Worm (Caenorhabditis elegans): ENCODE data around the gene grl-30.

The grl-30 gene

DNA sequence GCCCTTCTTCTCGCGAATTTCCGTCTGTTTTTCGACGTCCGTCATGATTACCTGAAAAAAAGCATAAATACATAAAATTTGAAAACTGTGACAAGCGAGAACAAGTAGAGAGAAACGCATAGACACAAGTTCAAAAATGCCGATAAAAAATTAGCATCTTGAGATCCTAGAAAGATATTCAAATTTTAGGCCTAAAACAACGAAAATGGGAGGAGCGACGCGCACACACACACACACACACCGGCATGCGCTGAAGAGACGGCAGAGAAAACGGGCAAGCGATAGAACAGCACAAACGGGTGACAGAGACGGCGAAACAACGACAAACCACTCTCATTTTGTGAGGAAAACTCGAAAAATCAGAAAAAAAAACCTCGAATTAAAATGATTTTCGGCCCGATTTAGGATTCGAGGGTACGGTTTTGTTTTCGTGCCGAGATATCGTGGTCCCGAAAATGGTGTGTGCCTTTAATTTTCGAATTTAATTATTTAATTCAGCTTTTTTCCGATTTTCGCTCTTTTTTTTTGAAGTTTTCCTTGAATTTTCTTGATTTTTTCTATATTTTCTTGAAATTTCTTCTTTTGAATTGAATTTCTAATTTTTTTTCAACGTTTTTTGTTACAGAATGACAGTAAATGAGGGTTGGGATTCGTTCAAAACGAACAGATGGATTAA is 30.1 kb downstream of the grl-30 start, which contains the start of the genes rpl-11.1 and T22F3.2:
rpl-11.1 (minus strand) TSS at position 51 of the 676 bp plus-strand sequence.
T22F3.2 (plus strand) TSS at position 626 of the 676 bp plus-strand sequence.
- TF ChIP-seq cebp-1 (GFP tag; IDR thresholded peaks at IDR 0.05) = no peak
- TF ChIP-seq cebp-1 (tag; optimal IDR thresholded peaks at IDR 0.05) = peak; percentile 23
- no peak for TF ChIP-seq lin-35 (GFP tag; optimal IDR thresholded peaks at IDR 0.05)
- TF ChIP-seq mel-28 (tag; optimal IDR thresholded peaks at IDR 0.05; ENCODE audit: borderline replicate concordance) = no peak
- TF ChIP-seq athp-1 (tag; optimal IDR thresholded peaks at IDR 0.05) = no peak
- 0 out of 2 replicates have a peak, but pooled peaks have one; percentile 20 for TF ChIP-seq ekl-4 (GFP tag; IDR thresholded peaks at IDR 0.05)
- peak; percentile 47 for TF ChIP-seq lsl-1 (GFP tag; optimal IDR thresholded peaks at IDR 0.05)
- no peak for TF ChIP-seq cebp-2 (GFP tag; IDR thresholded peaks at IDR 0.05)
- no peak for TF ChIP-seq lir-1 (GFP tag; conservative IDR thresholded peaks at IDR 0.05)
- TF ChIP-seq nhr-179 (tag; optimal IDR thresholded peaks at IDR 0.05) = no peak
- no peak for TF ChIP-seq ztf-28 (GFP tag; IDR thresholded peaks at IDR 0.05)
- TF ChIP-seq atf-7 (tag; optimal IDR thresholded peaks at IDR 0.05) = no peak
- TF ChIP-seq hsf-1 (GFP tag; IDR thresholded peaks at IDR 0.05) = no peak
- no peak for TF ChIP-seq F55B11.4 (tag; optimal IDR thresholded peaks at IDR 0.05; ENCODE audit: borderline replicate concordance, insufficient read depth)
- no peak for TF ChIP-seq akir-1 (GFP tag; optimal IDR thresholded peaks at IDR 0.05)
- no peak for TF ChIP-seq madf-3 (GFP tag; IDR thresholded peaks at IDR 0.05)
- TF ChIP-seq hlh-26 (GFP tag; conservative IDR thresholded peaks at IDR 0.05) = no peak
- TF ChIP-seq F33H1.4 (GFP tag; IDR thresholded peaks at IDR 0.05) = peak; percentile 19; the same call in 1 of the 2 replicates
- no peak for TF ChIP-seq F57C9.4 (tag; optimal IDR thresholded peaks at IDR 0.05)
- no peak for TF ChIP-seq let-607 (tag; optimal IDR thresholded peaks at IDR 0.05)
- TF ChIP-seq attf-5 (GFP tag; optimal IDR thresholded peaks at IDR 0.05) = peak; percentile 41
- no peak for TF ChIP-seq nfya-2 (GFP tag; IDR thresholded peaks at IDR 0.05)
- no peak for TF ChIP-seq F57A8.1 (GFP tag; optimal IDR thresholded peaks at IDR 0.05)
- no peak for TF ChIP-seq ZK185.1 (tag; optimal IDR thresholded peaks at IDR 0.05; ENCODE audit: poor library complexity, severe bottlenecking)
- no peak for TF ChIP-seq F37B4.10 (GFP tag; IDR thresholded peaks at IDR 0.05)
- TF ChIP-seq ztf-3 (GFP tag; optimal IDR thresholded peaks at IDR 0.05) = no peak
- peak; percentile 91 for TF ChIP-seq hmg-1.2 (GFP tag; IDR thresholded peaks at IDR 0.05)
- TF ChIP-seq madf-6 (GFP tag; IDR thresholded peaks at IDR 0.05) = peak; percentile 9; the same call in 1 of the 2 replicates
- TF ChIP-seq rec-8 (tag; optimal IDR thresholded peaks at IDR 0.05) = no peak
- TF ChIP-seq attf-6 (GFP tag; IDR thresholded peaks at IDR 0.05) = no peak
- no peak for TF ChIP-seq T07F8.4 (tag; optimal IDR thresholded peaks at IDR 0.05)
- TF ChIP-seq lin-40 (tag; optimal IDR thresholded peaks at IDR 0.05) = no peak
- TF ChIP-seq nfyb-1 (GFP tag; IDR thresholded peaks at IDR 0.05) = 0 out of 2 replicates have a peak, but pooled peaks have one; percentile 17
- TF ChIP-seq gei-17 (GFP tag; optimal IDR thresholded peaks at IDR 0.05) = no peak
- TF ChIP-seq unc-62 (GFP tag; optimal IDR thresholded peaks at IDR 0.05) = no peak
- TF ChIP-seq F52B5.7 (tag; optimal IDR thresholded peaks at IDR 0.05) = no peak
- no peak for TF ChIP-seq Y95B8A.8 (GFP tag; IDR thresholded peaks at IDR 0.05)
- TF ChIP-seq F39B2.1 (GFP tag; IDR thresholded peaks at IDR 0.05) = no peak

DNA sequence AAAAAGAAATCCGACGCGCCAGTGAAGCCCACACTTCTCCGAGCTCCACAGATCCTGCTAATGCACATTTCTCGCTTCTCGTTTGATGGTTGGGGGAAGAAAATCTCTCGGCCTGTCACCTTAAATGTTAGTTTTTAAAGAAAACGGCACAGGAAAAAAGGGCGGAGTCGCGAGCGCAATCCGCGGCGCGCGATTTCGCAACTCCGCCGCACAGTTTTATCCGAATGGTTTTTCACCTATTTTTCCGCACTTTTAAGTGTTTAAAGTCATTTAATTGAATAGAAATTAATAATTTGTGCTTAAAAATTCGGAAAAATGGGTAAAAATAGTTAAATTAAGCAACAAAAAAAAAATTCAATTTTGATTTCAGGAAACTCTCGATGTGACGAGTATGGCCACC is 31.5 kb downstream of the grl-30 start:
- TF ChIP-seq madf-10 (tag; optimal IDR thresholded peaks at IDR 0.05) = peak; percentile 10
- no peak for TF ChIP-seq ets-4 (GFP tag; optimal IDR thresholded peaks at IDR 0.05)
- TF ChIP-seq mel-28 (tag; optimal IDR thresholded peaks at IDR 0.05; ENCODE audit: borderline replicate concordance) = no peak
- TF ChIP-seq egrh-3 (GFP tag; IDR thresholded peaks at IDR 0.05) = peak; percentile 9; the same call in 1 of the 2 replicates
- TF ChIP-seq cebp-1 (GFP tag; IDR thresholded peaks at IDR 0.05) = peak; percentile 88
- peak; percentile 98 for TF ChIP-seq cebp-1 (tag; optimal IDR thresholded peaks at IDR 0.05)
- TF ChIP-seq attf-5 (GFP tag; optimal IDR thresholded peaks at IDR 0.05) = peak; percentile 17
- TF ChIP-seq mcd-1 (GFP tag; IDR thresholded peaks at IDR 0.05) = peak; percentile 53
- peak; percentile 12 for TF ChIP-seq lin-54 (GFP tag; optimal IDR thresholded peaks at IDR 0.05)
- 0 out of 2 replicates have a peak, but pooled peaks have one; percentile 11 for TF ChIP-seq hmg-1.2 (GFP tag; IDR thresholded peaks at IDR 0.05)
- no peak for TF ChIP-seq F10E7.11 (tag; optimal IDR thresholded peaks at IDR 0.05)
- TF ChIP-seq attf-3 (GFP tag; conservative IDR thresholded peaks at IDR 0.05) = 0 out of 2 replicates have a peak, but pooled peaks have one; percentile 29
- TF ChIP-seq rcor-1 (GFP tag; IDR thresholded peaks at IDR 0.05) = 0 out of 2 replicates have a peak, but pooled peaks have one; percentile 17
- TF ChIP-seq snpc-1.3 (tag; optimal IDR thresholded peaks at IDR 0.05; ENCODE audit: insufficient read depth) = peak; percentile 39
- no peak for TF ChIP-seq hsf-1 (GFP tag; IDR thresholded peaks at IDR 0.05)
